Worm (Caenorhabditis elegans) whole organism, L4 larva: ENCODE results near the gene xol-1.

Source experiments
- F44E2.7 ChIP-seq: fragments of 200-800 bp; sonication (Bioruptor generic); IDR thresholded peaks from 2 replicates; pipeline ENCODE4 v2.1.2; 2022; ENCODE audit warnings: missing genetic modification characterization, missing compliant biosample characterization
- hif-1 ChIP-seq, 2 experiments: sonication (generic microtip); optimal IDR thresholded peaks; 2 replicates each; lab custom pipeline; 2016 to 2017; ENCODE audit warnings: missing compliant biosample characterization in 2 of 2, missing genetic modification characterization in 2 of 2, missing genetic modification reagents in 2 of 2, missing genotype in 2 of 2, mild to moderate bottlenecking in 1 of 2
- lin-39 ChIP-seq: fragments of 150-350 bp; optimal IDR thresholded peaks from 2 replicates; lab custom pipeline; 2014; ENCODE audit warnings: missing biosample characterization, missing genetic modification reagents, missing genetic modification characterization
- mxl-2 ChIP-seq: fragments of 200-800 bp; sonication (Bioruptor generic); conservative IDR thresholded peaks from 2 replicates; pipeline ENCODE4 v1.3.6; 2022; ENCODE audit warnings: missing genetic modification reagents, missing genetic modification characterization, missing compliant biosample characterization
- nhr-102 ChIP-seq: sonication (generic microtip); optimal IDR thresholded peaks from 2 replicates; lab custom pipeline; 2016; ENCODE audit warnings: mild to moderate bottlenecking, missing genetic modification characterization, moderate library complexity, missing compliant biosample characterization
- nhr-11 ChIP-seq: fragments of 150-350 bp; optimal IDR thresholded peaks from 2 replicates; lab custom pipeline; 2014; ENCODE audit warnings: missing biosample characterization, missing genetic modification characterization
- nhr-237 ChIP-seq: sonication (generic microtip); optimal IDR thresholded peaks from 2 replicates; lab custom pipeline; 2017; ENCODE audit warnings: missing biosample characterization, missing genetic modification characterization
- pha-4 ChIP-seq, 2 experiments: fragments of 150-350 bp in 1 of 2; fragments of 200-800 bp in 1 of 2; sonication (Bioruptor generic) in 1 of 2; IDR thresholded peaks in 1 of 2; optimal IDR thresholded peaks in 1 of 2; 2 replicates each; pipeline versions ENCODE4 v1.3.6 to Lab custom; 2014 to 2022; ENCODE audit warnings: missing genetic modification characterization in 2 of 2, missing genetic modification reagents in 2 of 2, missing biosample characterization in 1 of 2, missing compliant biosample characterization in 1 of 2
- snpc-4 ChIP-seq: fragments of 150-350 bp; optimal IDR thresholded peaks from 2 replicates; lab custom pipeline; 2014; ENCODE audit warnings: missing biosample characterization, missing genetic modification characterization
- spr-1 ChIP-seq: sonication (generic microtip); optimal IDR thresholded peaks from 2 replicates; lab custom pipeline; 2016; ENCODE audit warnings: mild to moderate bottlenecking, missing genetic modification characterization, missing compliant biosample characterization
- ztf-11 ChIP-seq: fragments of 150-350 bp; optimal IDR thresholded peaks from 2 replicates; lab custom pipeline; 2014; ENCODE audit warnings: missing biosample characterization, missing genetic modification characterization

- TF ChIP-seq hif-1 (tag; optimal IDR thresholded peaks at IDR 0.05; lab: Kevin White, UChicago), result no peak
- TF ChIP-seq nhr-11, result no peak
- no peak for TF ChIP-seq pha-4 (GFP tag; IDR thresholded peaks at IDR 0.05; lab: Robert Waterston, UW)
- TF ChIP-seq pha-4 (tag; optimal IDR thresholded peaks at IDR 0.05; lab: Kevin White, UChicago), result no peak
- no peak for TF ChIP-seq spr-1
- TF ChIP-seq lin-39 (tag; lab: Kevin White, UChicago), result no peak
- no peak for TF ChIP-seq F44E2.7 (GFP tag; lab: Robert Waterston, UW)
- no peak for TF ChIP-seq snpc-4 (tag; lab: Kevin White, UChicago)
- no peak for TF ChIP-seq nhr-102 (tag; lab: Kevin White, UChicago)
- no peak for TF ChIP-seq nhr-237 (tag; lab: Kevin White, UChicago)
- TF ChIP-seq ztf-11, result no peak
- TF ChIP-seq mxl-2 (GFP tag; lab: Robert Waterston, UW), result no peak
These were observed 33.4 kb downstream of the xol-1 start for ce11 chrX:8074527-8074926.
